Worm (Caenorhabditis elegans): ENCODE measurements around the gene ile-2.
A peak's percentile ranks its signal among the peaks of the same experiment; 100 is the strongest.

The ile-2 gene

DNA sequence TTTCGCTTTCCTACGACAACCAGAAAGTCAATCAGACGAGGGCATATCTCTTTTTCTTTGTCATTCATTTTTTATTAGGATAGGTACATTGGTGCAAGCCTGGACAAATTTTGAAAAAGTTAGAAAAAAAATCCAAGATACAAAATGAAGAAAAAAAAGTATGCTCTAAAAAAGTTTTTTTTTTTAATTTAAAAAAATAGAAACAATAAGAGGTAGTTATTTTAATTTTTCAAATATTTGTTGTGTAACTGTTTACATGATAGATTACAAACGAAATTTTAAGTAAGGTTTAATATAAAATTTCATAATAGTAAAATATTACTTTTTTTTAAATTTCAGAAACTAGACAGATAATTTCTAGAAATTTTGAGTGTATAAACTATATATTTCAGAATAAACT, 8.8 kb upstream of the ile-2 start, which contains the start of gene aex-3:
Gene aex-3, minus strand, starts transcription at position 101 of the 400 bp plus-strand sequence.
- no peak for TF ChIP-seq ets-7 (tag; optimal IDR thresholded peaks at IDR 0.05)
- no peak for TF ChIP-seq B0310.2 (tag; optimal IDR thresholded peaks at IDR 0.05)
- no peak for TF ChIP-seq sea-1 (GFP tag; conservative IDR thresholded peaks at IDR 0.05)
- TF ChIP-seq scrt-1 (GFP tag; IDR thresholded peaks at IDR 0.05) = no peak
- no peak for TF ChIP-seq tra-4 (tag; optimal IDR thresholded peaks at IDR 0.05)
- no peak for TF ChIP-seq ceh-13 (GFP tag; optimal IDR thresholded peaks at IDR 0.05)
- TF ChIP-seq hnd-1 (tag; optimal IDR thresholded peaks at IDR 0.05) = no peak
- TF ChIP-seq tbx-37 (GFP tag; conservative IDR thresholded peaks at IDR 0.05) = no peak
- TF ChIP-seq tbx-11 (GFP tag; IDR thresholded peaks at IDR 0.05) = no peak
- TF ChIP-seq ceh-36 (tag; optimal IDR thresholded peaks at IDR 0.05) = no peak
- TF ChIP-seq flt-1 (GFP tag; IDR thresholded peaks at IDR 0.05) = no peak
- TF ChIP-seq aly-1 (tag; optimal IDR thresholded peaks at IDR 0.05) = no peak

DNA sequence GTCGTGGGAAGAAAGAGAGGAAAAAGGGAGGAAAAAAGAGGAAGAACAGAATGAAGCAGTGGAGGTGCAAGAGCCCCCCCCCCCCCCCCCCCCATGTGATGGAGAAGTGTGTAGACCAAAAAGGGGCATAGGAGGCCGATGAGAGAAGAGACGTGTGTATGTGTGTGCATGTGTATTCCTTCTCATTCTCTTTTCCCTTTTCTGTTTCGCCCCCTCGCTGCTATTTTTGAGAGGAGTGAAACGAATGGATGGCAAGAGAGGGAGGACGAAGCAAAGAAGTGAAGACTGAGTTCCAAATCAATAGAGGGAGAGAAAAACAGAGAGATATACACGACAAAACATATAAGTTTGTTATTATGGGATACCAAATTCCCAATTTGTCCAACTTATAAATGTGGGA, 7.8 kb upstream of the ile-2 start:
- TF ChIP-seq tbx-37 (GFP tag; conservative IDR thresholded peaks at IDR 0.05) = no peak
- no peak for TF ChIP-seq sea-1 (GFP tag; conservative IDR thresholded peaks at IDR 0.05)
- TF ChIP-seq tra-4 (tag; optimal IDR thresholded peaks at IDR 0.05) = no peak
- TF ChIP-seq flt-1 (GFP tag; IDR thresholded peaks at IDR 0.05) = no peak
- no peak for TF ChIP-seq hmbx-1 (tag; optimal IDR thresholded peaks at IDR 0.05)
- TF ChIP-seq hmg-4 (GFP tag; optimal IDR thresholded peaks at IDR 0.05) = peak; percentile 65
- TF ChIP-seq F13C5.2 (tag; optimal IDR thresholded peaks at IDR 0.05) = peak; percentile 0

ce11 chrX:763452-763851, 4.9 kb upstream of the ile-2 start, which contains the start of gene dyf-11:
TSS of gene dyf-11 (plus strand) at chrX:763752.
- TF ChIP-seq scrt-1 (GFP tag; IDR thresholded peaks at IDR 0.05) (no peak), hmbx-1 (tag; optimal IDR thresholded peaks at IDR 0.05) (no peak), aly-1 (tag; optimal IDR thresholded peaks at IDR 0.05) (no peak), ceh-13 (GFP tag; optimal IDR thresholded peaks at IDR 0.05) (no peak), ceh-36 (tag; optimal IDR thresholded peaks at IDR 0.05) (no peak), hmg-4 (GFP tag; optimal IDR thresholded peaks at IDR 0.05) (no peak), B0310.2 (tag; optimal IDR thresholded peaks at IDR 0.05) (no peak), sea-1 (GFP tag; conservative IDR thresholded peaks at IDR 0.05) (no peak), hnd-1 (tag; optimal IDR thresholded peaks at IDR 0.05) (no peak), F13C5.2 (tag; optimal IDR thresholded peaks at IDR 0.05) (no peak), ets-7 (tag; optimal IDR thresholded peaks at IDR 0.05) (no peak), ama-1 (optimal IDR thresholded peaks at IDR 0.05) (no peak), flt-1 (GFP tag; IDR thresholded peaks at IDR 0.05) (no peak), tbx-37 (GFP tag; conservative IDR thresholded peaks at IDR 0.05) (no peak), tra-4 (tag; optimal IDR thresholded peaks at IDR 0.05) (no peak), tbx-11 (GFP tag; IDR thresholded peaks at IDR 0.05) (no peak), pes-1 (GFP tag; IDR thresholded peaks at IDR 0.05) (no peak)

DNA sequence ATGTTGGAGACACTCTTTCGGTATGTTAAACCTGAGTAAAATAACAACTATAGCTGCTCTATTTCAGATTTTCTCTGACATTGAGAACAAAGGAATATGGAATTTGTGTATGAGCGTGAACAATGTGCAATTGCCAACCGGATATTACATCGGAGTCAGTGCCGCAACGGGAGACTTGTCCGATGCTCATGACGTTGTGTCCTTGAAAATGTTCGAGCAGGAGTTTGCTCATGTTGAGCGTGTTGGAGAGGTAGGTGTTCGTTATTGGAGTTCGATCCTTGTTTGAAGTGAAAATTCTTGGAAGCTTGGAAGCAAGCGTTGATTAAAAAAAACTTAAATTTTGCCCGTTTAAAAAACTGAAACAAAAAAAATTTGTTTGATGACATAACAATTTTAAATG, 1.2 kb downstream of the ile-2 start:
- no peak for TF ChIP-seq F13C5.2 (tag; optimal IDR thresholded peaks at IDR 0.05)
- no peak for TF ChIP-seq ets-7 (tag; optimal IDR thresholded peaks at IDR 0.05)
- TF ChIP-seq flt-1 (GFP tag; IDR thresholded peaks at IDR 0.05) = no peak
- TF ChIP-seq tbx-37 (GFP tag; conservative IDR thresholded peaks at IDR 0.05) = no peak
- no peak for TF ChIP-seq ceh-13 (GFP tag; optimal IDR thresholded peaks at IDR 0.05)
- no peak for TF ChIP-seq sea-1 (GFP tag; conservative IDR thresholded peaks at IDR 0.05)
- TF ChIP-seq B0310.2 (tag; optimal IDR thresholded peaks at IDR 0.05) = no peak
- no peak for TF ChIP-seq hmg-4 (GFP tag; optimal IDR thresholded peaks at IDR 0.05)
- TF ChIP-seq tbx-11 (GFP tag; IDR thresholded peaks at IDR 0.05) = no peak

- TF ChIP-seq F13C5.2 (tag; optimal IDR thresholded peaks at IDR 0.05) (no peak), hmbx-1 (tag; optimal IDR thresholded peaks at IDR 0.05) (no peak), B0310.2 (tag; optimal IDR thresholded peaks at IDR 0.05) (no peak), tbx-37 (GFP tag; conservative IDR thresholded peaks at IDR 0.05) (no peak), sea-1 (GFP tag; conservative IDR thresholded peaks at IDR 0.05) (no peak)
Measured at ce11 chrX:770537-770936, 2.1 kb downstream of the ile-2 start, which contains the start of gene T04G9.7. TSS of gene T04G9.7 (plus strand) at chrX:770837.

DNA sequence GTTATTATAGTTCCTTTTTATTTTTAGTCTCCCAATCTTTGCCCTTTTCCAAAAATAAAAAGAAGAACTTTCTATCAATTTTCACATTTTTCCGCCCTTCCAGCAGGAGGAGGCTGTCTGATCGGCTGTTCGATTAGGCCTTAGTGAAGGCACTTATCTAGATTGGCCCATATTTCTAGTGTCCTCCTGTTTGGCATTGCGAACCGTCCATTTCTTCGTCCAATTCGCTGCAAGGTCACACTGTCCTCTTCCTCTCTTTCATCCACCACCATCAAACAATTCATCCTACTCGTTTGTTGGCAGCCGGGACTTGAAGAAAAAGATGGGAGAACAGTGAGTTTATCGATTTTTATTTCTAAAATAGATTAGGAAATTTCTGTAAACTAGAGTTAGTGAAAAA, 3.8 kb downstream of the ile-2 start, which contains the start of gene T04G9.4:
Gene T04G9.4, plus strand, starts transcription at position 293 of the 400 bp plus-strand sequence.
- TF ChIP-seq B0310.2 (tag; optimal IDR thresholded peaks at IDR 0.05) (no peak), hnd-1 (tag; optimal IDR thresholded peaks at IDR 0.05) (no peak), hmbx-1 (tag; optimal IDR thresholded peaks at IDR 0.05) (no peak), tbx-37 (GFP tag; conservative IDR thresholded peaks at IDR 0.05) (no peak), ama-1 (optimal IDR thresholded peaks at IDR 0.05) (no peak), scrt-1 (GFP tag; IDR thresholded peaks at IDR 0.05) (no peak), ceh-36 (tag; optimal IDR thresholded peaks at IDR 0.05) (no peak), aly-1 (tag; optimal IDR thresholded peaks at IDR 0.05) (no peak), hmg-4 (GFP tag; optimal IDR thresholded peaks at IDR 0.05) (no peak), pes-1 (GFP tag; IDR thresholded peaks at IDR 0.05) (no peak)

DNA sequence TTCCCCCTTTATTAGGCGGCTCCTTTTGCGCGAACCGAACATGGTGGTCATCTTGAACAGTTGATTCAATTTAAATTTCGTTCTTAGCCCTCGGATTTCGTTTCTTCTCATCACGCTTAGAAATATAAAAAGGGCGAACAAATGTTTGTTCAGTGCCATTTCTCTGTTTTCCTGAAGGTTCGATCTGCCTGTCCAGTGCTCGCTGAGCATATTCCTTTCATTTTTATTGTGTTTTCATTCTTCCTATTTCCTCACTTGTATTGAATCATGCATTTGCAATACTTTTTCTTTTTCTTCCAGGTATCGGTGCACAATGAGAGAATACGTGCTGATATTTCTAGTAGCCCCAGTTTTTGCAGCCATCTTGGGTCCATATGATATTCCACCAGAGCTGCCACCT, 9.0 kb downstream of the ile-2 start, which contains the start of gene nas-15:
Gene nas-15, plus strand, starts transcription at position 301 of the 400 bp plus-strand sequence.
- no peak for TF ChIP-seq tbx-37 (GFP tag; conservative IDR thresholded peaks at IDR 0.05)
- no peak for TF ChIP-seq tra-4 (tag; optimal IDR thresholded peaks at IDR 0.05)
- no peak for TF ChIP-seq pes-1 (GFP tag; IDR thresholded peaks at IDR 0.05)
- TF ChIP-seq hmbx-1 (tag; optimal IDR thresholded peaks at IDR 0.05) = no peak
- no peak for TF ChIP-seq ets-7 (tag; optimal IDR thresholded peaks at IDR 0.05)
- no peak for TF ChIP-seq F13C5.2 (tag; optimal IDR thresholded peaks at IDR 0.05)
- TF ChIP-seq ceh-36 (tag; optimal IDR thresholded peaks at IDR 0.05) = no peak
- no peak for TF ChIP-seq hmg-4 (GFP tag; optimal IDR thresholded peaks at IDR 0.05)
- no peak for TF ChIP-seq hnd-1 (tag; optimal IDR thresholded peaks at IDR 0.05)
- TF ChIP-seq sea-1 (GFP tag; conservative IDR thresholded peaks at IDR 0.05) = no peak
- TF ChIP-seq aly-1 (tag; optimal IDR thresholded peaks at IDR 0.05) = no peak
- no peak for TF ChIP-seq flt-1 (GFP tag; IDR thresholded peaks at IDR 0.05)
- no peak for TF ChIP-seq ama-1 (optimal IDR thresholded peaks at IDR 0.05)
- no peak for TF ChIP-seq B0310.2 (tag; optimal IDR thresholded peaks at IDR 0.05)
- no peak for TF ChIP-seq scrt-1 (GFP tag; IDR thresholded peaks at IDR 0.05)
- no peak for TF ChIP-seq ceh-13 (GFP tag; optimal IDR thresholded peaks at IDR 0.05)

DNA sequence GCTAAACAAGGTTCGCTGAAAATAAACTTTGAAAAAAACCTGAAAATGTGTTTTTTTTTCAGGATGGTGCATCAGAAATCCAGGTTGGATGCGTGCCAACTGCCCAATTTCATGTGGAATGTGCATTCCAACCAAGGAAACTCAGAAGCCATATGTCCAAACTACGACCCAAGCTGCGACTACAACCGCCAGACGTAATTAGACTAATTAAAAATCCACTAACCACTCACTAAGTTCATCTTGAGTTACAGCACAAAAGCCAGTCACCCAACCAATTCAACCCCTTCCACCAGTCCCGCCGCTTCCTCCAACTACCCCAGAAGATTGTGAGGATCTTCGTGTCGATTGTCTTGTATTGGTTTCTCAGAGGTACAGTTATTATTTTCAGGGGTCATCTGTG, 10.9 kb downstream of the ile-2 start:
- TF ChIP-seq B0310.2 (tag; optimal IDR thresholded peaks at IDR 0.05) (no peak), hmg-4 (GFP tag; optimal IDR thresholded peaks at IDR 0.05) (no peak), ceh-36 (tag; optimal IDR thresholded peaks at IDR 0.05) (no peak), tbx-11 (GFP tag; IDR thresholded peaks at IDR 0.05) (no peak), ets-7 (tag; optimal IDR thresholded peaks at IDR 0.05) (no peak)
